Worm (Caenorhabditis elegans): Measurements from ENCODE around the gene C01G5.25.
A peak's percentile ranks its signal among the peaks of the same experiment; 100 is the strongest.

The C01G5.25 gene

ce11 chrIV:6529832-6530231 is 11.7 kb upstream of the C01G5.25 start:
- TF ChIP-seq zfp-2 (tag; optimal IDR thresholded peaks at IDR 0.05) = no peak
- TF ChIP-seq lin-13 (GFP tag; optimal IDR thresholded peaks at IDR 0.05) = no peak
- TF ChIP-seq vab-7 (GFP tag; IDR thresholded peaks at IDR 0.05) = no peak
- no peak for TF ChIP-seq ces-1 (GFP tag; optimal IDR thresholded peaks at IDR 0.05)
- TF ChIP-seq nhr-237 (tag; optimal IDR thresholded peaks at IDR 0.05) = no peak
- no peak for TF ChIP-seq nhr-77 (tag; optimal IDR thresholded peaks at IDR 0.05)
- no peak for TF ChIP-seq snpc-4 (tag; optimal IDR thresholded peaks at IDR 0.05)
- no peak for TF ChIP-seq fos-1 (tag; optimal IDR thresholded peaks at IDR 0.05)
- no peak for TF ChIP-seq hlh-30 (tag; optimal IDR thresholded peaks at IDR 0.05; ENCODE audit: insufficient read depth)
- TF ChIP-seq nhr-76 (tag; optimal IDR thresholded peaks at IDR 0.05) = no peak

ce11 chrIV:6531450-6531849 is 10.0 kb upstream of the C01G5.25 start, which contains the start of gene C01G5.4:
C01G5.4 (plus strand) TSS chrIV:6531750.
- TF ChIP-seq daf-8 (GFP tag; IDR thresholded peaks at IDR 0.05) (no peak), tag-97 (GFP tag; IDR thresholded peaks at IDR 0.05) (no peak), mdl-1 (tag; optimal IDR thresholded peaks at IDR 0.05) (no peak)

ce11 chrIV:6535908-6536307 is 5.6 kb upstream of the C01G5.25 start, which contains the start of gene C01G5.3:
C01G5.3 (plus strand) TSS chrIV:6536208.
- TF ChIP-seq nhr-102 (tag; optimal IDR thresholded peaks at IDR 0.05) = no peak
- no peak for TF ChIP-seq mdl-1 (tag; optimal IDR thresholded peaks at IDR 0.05)
- TF ChIP-seq zfp-3 (GFP tag; conservative IDR thresholded peaks at IDR 0.05) = no peak
- no peak for TF ChIP-seq nhr-42 (GFP tag; IDR thresholded peaks at IDR 0.05)
- TF ChIP-seq nhr-41 (GFP tag; IDR thresholded peaks at IDR 0.05) = no peak
- TF ChIP-seq nhr-48 (tag; optimal IDR thresholded peaks at IDR 0.05) = no peak
- no peak for TF ChIP-seq ctbp-1 (GFP tag; IDR thresholded peaks at IDR 0.05)
- TF ChIP-seq hlh-30 (tag; optimal IDR thresholded peaks at IDR 0.05; ENCODE audit: insufficient read depth) = no peak
- no peak for TF ChIP-seq daf-8 (GFP tag; IDR thresholded peaks at IDR 0.05)
- TF ChIP-seq Y75B8A.6 (GFP tag; IDR thresholded peaks at IDR 0.05) = no peak
- TF ChIP-seq hif-1 (tag; optimal IDR thresholded peaks at IDR 0.05) = no peak
- TF ChIP-seq nhr-111 (GFP tag; optimal IDR thresholded peaks at IDR 0.05) = no peak
- TF ChIP-seq vab-7 (GFP tag; IDR thresholded peaks at IDR 0.05) = no peak
- no peak for TF ChIP-seq lin-39 (tag; optimal IDR thresholded peaks at IDR 0.05)
- no peak for TF ChIP-seq dmd-8 (GFP tag; IDR thresholded peaks at IDR 0.05)
- no peak for TF ChIP-seq ceh-28 (tag; optimal IDR thresholded peaks at IDR 0.05)
- TF ChIP-seq ceh-62 (tag; optimal IDR thresholded peaks at IDR 0.05) = no peak
- no peak for TF ChIP-seq zag-1 (tag; optimal IDR thresholded peaks at IDR 0.05)
- no peak for TF ChIP-seq madf-5 (GFP tag; IDR thresholded peaks at IDR 0.05)
- TF ChIP-seq dmd-6 (GFP tag; IDR thresholded peaks at IDR 0.05) = no peak

ce11 chrIV:6542962-6543361 is 1.5 kb downstream of the C01G5.25 start:
- TF ChIP-seq mdl-1 (tag; optimal IDR thresholded peaks at IDR 0.05) = no peak
- peak in 1 of 2 experiments; percentile 23 for TF ChIP-seq lsy-2 (tag; optimal IDR thresholded peaks at IDR 0.05)
- no peak for TF ChIP-seq hlh-11 (tag; optimal IDR thresholded peaks at IDR 0.05)

- TF ChIP-seq fkh-10 (GFP tag; optimal IDR thresholded peaks at IDR 0.05) (peak; percentile 25), egl-43 (GFP tag; IDR thresholded peaks at IDR 0.05) (no peak)
Observed at ce11 chrIV:6547397-6547796, 5.9 kb downstream of the C01G5.25 start.

- TF ChIP-seq nhr-10 (tag; optimal IDR thresholded peaks at IDR 0.05) (no peak), ces-1 (GFP tag; optimal IDR thresholded peaks at IDR 0.05) (no peak), ztf-11 (tag; optimal IDR thresholded peaks at IDR 0.05) (no peak), daf-16 (GFP tag; optimal IDR thresholded peaks at IDR 0.05) (no peak), daf-16 (tag; optimal IDR thresholded peaks at IDR 0.05) (no peak), nhr-237 (tag; optimal IDR thresholded peaks at IDR 0.05) (no peak), set-16 (GFP tag; IDR thresholded peaks at IDR 0.05) (no peak), ceh-82 (tag; optimal IDR thresholded peaks at IDR 0.05) (no peak), T20F7.1 (GFP tag; optimal IDR thresholded peaks at IDR 0.05) (no peak), F10B5.3 (tag; optimal IDR thresholded peaks at IDR 0.05) (no peak), dmd-6 (GFP tag; IDR thresholded peaks at IDR 0.05) (no peak), nhr-102 (tag; optimal IDR thresholded peaks at IDR 0.05) (no peak), cey-2 (tag; optimal IDR thresholded peaks at IDR 0.05; ENCODE audit: borderline replicate concordance, insufficient read depth) (no peak), mes-2 (tag; optimal IDR thresholded peaks at IDR 0.05; ENCODE audit: poor library complexity, severe bottlenecking) (no peak), skn-1 (tag; optimal IDR thresholded peaks at IDR 0.05) (no peak)
Observed at ce11 chrIV:6548609-6549008, 7.1 kb downstream of the C01G5.25 start, which contains the start of gene fan-1. fan-1 (plus strand) TSS chrIV:6548686.

Measured in whole organism, L4 larva.